Worm (Caenorhabditis elegans) whole organism, late embryonic: Measurements from ENCODE around the gene srv-4.

Source experiments
- C38D4.7 ChIP-seq: fragments of 200-800 bp; sonication (Bioruptor generic); optimal IDR thresholded peaks from 2 replicates; lab custom pipeline; 2018; ENCODE audit warnings: mild to moderate bottlenecking, missing genetic modification characterization, moderate library complexity, missing compliant biosample characterization
- ama-1 ChIP-seq: fragments of 150-350 bp; optimal IDR thresholded peaks from 2 replicates; lab custom pipeline; 2014
- ceh-34 ChIP-seq: sonication (generic microtip); optimal IDR thresholded peaks from 2 replicates; lab custom pipeline; 2016; ENCODE audit warnings: mild to moderate bottlenecking, missing genetic modification characterization, missing compliant biosample characterization
- ceh-6 ChIP-seq: fragments of 200-800 bp; sonication (Bioruptor generic); optimal IDR thresholded peaks from 2 replicates; lab custom pipeline; 2018; ENCODE audit warnings: mild to moderate bottlenecking, missing genetic modification characterization, missing compliant biosample characterization
- nhr-11 ChIP-seq: fragments of 150-350 bp; optimal IDR thresholded peaks from 2 replicates; lab custom pipeline; 2014; ENCODE audit warnings: missing biosample characterization, missing genetic modification characterization
- npax-4 ChIP-seq: sonication (generic microtip); optimal IDR thresholded peaks from 2 replicates; lab custom pipeline; 2016; ENCODE audit warnings: missing genetic modification characterization, missing compliant biosample characterization
- pag-3 ChIP-seq: sonication (generic microtip); optimal IDR thresholded peaks from 2 replicates; lab custom pipeline; 2016; ENCODE audit warnings: missing compliant biosample characterization, missing genetic modification characterization, borderline replicate concordance
- pha-4 ChIP-seq: fragments of 150-350 bp; optimal IDR thresholded peaks from 2 replicates; lab custom pipeline; 2018; ENCODE audit warnings: missing biosample characterization, missing genetic modification reagents, missing genetic modification characterization
- syd-9 ChIP-seq: sonication (generic microtip); optimal IDR thresholded peaks from 2 replicates; lab custom pipeline; 2016; ENCODE audit warnings: mild to moderate bottlenecking, missing genetic modification characterization, moderate library complexity, missing compliant biosample characterization

DNA sequence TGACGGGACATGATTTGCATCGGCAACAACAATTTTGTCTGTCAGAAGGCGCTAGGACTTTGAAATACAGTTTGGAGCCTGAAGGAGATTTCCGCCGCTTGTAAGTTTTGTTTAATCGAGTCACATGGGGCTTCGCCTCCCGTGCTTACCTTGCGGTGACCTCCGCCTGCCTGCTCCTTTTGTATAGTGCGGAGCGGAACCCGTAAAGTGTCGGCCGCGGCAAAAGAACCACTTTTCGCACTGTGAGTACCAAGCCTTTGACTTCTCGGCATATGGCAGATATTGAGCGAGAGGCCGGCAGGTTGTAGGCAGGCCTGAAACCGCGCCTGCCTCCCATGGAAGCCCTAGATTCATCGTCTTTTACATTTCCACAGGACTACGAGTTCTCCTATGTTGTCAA, 22.3 kb downstream of the srv-4 start:
- TF ChIP-seq pag-3 (tag; lab: Kevin White, UChicago): no peak
- no peak for TF ChIP-seq syd-9 (tag; lab: Kevin White, UChicago)
- no peak for TF ChIP-seq pha-4
- no peak for TF ChIP-seq nhr-11 (tag; lab: Kevin White, UChicago)
- TF ChIP-seq C38D4.7: no peak
- no peak for TF ChIP-seq ama-1 (lab: Kevin White, UChicago)
- no peak for TF ChIP-seq npax-4 (tag; lab: Kevin White, UChicago)
- no peak for TF ChIP-seq ceh-6 (GFP tag; lab: Kevin White, UChicago)
- no peak for TF ChIP-seq ceh-34
